Fruit fly (Drosophila melanogaster) whole organism, wandering third instar larva: ENCODE results near the gene CG42329.

Experiments used
- CG32264 ChIP-seq: fragments of 200-800 bp; sonication (Bioruptor generic); optimal IDR thresholded peaks from 2 replicates; lab custom pipeline; 2016; ENCODE audit warnings: missing biosample characterization, missing genetic modification characterization
- CG9705 ChIP-seq: fragments of 200-800 bp; sonication (Bioruptor generic); optimal IDR thresholded peaks from 2 replicates; lab custom pipeline; 2018; ENCODE audit warnings: missing biosample characterization, mild to moderate bottlenecking, missing genetic modification characterization
- psq ChIP-seq: fragments of 200-800 bp; sonication (Bioruptor generic); optimal IDR thresholded peaks from 3 replicates; lab custom pipeline; 2017; ENCODE audit warnings: missing biosample characterization, mild to moderate bottlenecking, missing genetic modification characterization, moderate library complexity
- usp ChIP-seq: fragments of >200 bp; optimal IDR thresholded peaks from 2 replicates; lab custom pipeline; 2017; ENCODE audit warnings: missing biosample characterization, missing genetic modification characterization

DNA sequence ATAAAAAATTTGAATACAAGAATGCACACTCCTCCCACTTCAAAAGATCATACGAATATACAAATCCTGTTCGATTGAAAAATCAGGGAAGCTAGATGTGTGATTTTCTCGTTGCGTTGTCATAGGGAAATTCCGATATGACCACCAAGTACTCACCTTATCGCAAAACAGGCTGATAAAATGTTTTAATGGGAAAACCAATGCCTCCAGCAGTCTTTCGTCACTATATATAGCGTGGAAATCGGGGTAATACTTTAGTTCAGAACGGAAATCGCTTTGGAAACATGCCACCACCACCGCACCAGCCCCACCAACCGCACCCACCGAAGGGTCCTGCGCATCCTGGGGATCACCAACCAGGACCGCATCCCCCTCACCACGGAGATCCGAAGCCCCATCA is 19.9 kb upstream of the CG42329 start, which contains the start of the genes CG5139 and CG43348:
- no peak for TF ChIP-seq CG9705 (GFP tag; lab: Kevin White, UChicago)
- TF ChIP-seq usp (GFP tag; lab: Kevin White, UChicago): no peak
- no peak for TF ChIP-seq psq
- TF ChIP-seq CG32264: no peak
